Fruit fly (Drosophila melanogaster) whole organism, prepupa: ENCODE measurements around the gene CG14329.

Source experiments
- Blimp-1 ChIP-seq: fragments of 200-800 bp; sonication (Bioruptor generic); optimal IDR thresholded peaks from 3 replicates; lab custom pipeline; 2017; ENCODE audit warnings: missing biosample characterization, missing genetic modification characterization, mild to moderate bottlenecking, moderate library complexity, missing genetic modification reagents
- CG11294 ChIP-seq: fragments of 200-800 bp; sonication (Bioruptor generic); IDR thresholded peaks from 2 replicates; pipeline ENCODE4 v1.3.6; 2022; ENCODE audit warnings: missing biosample characterization, missing genetic modification characterization
- CG11902 ChIP-seq: fragments of 200-800 bp; sonication (Bioruptor generic); optimal IDR thresholded peaks from 3 replicates; lab custom pipeline; 2016; ENCODE audit warnings: missing biosample characterization, missing genetic modification characterization
- CG8319 ChIP-seq: fragments of 200-800 bp; sonication (Bioruptor generic); optimal IDR thresholded peaks from 3 replicates; lab custom pipeline; 2016; ENCODE audit warnings: missing biosample characterization, missing genetic modification characterization
- Eip78C ChIP-seq: fragments of 200-800 bp; sonication (Bioruptor generic); peaks from one replicate; lab custom pipeline; 2016; ENCODE audit warnings: missing biosample characterization, missing genetic modification characterization
- Ets96B ChIP-seq: fragments of 200-800 bp; optimal IDR thresholded peaks from 2 replicates; lab custom pipeline; 2019; ENCODE audit warnings: missing biosample characterization, mild to moderate bottlenecking, missing genetic modification characterization, moderate library complexity
- Sox102F ChIP-seq: fragments of 200-800 bp; sonication (Bioruptor generic); optimal IDR thresholded peaks from 2 replicates; lab custom pipeline; 2016; ENCODE audit warnings: missing biosample characterization, mild to moderate bottlenecking, missing genetic modification characterization
- achi ChIP-seq: fragments of 200-800 bp; sonication (Bioruptor generic); optimal IDR thresholded peaks from 3 replicates; lab custom pipeline; 2016; ENCODE audit warnings: missing biosample characterization, missing genetic modification characterization

DNA sequence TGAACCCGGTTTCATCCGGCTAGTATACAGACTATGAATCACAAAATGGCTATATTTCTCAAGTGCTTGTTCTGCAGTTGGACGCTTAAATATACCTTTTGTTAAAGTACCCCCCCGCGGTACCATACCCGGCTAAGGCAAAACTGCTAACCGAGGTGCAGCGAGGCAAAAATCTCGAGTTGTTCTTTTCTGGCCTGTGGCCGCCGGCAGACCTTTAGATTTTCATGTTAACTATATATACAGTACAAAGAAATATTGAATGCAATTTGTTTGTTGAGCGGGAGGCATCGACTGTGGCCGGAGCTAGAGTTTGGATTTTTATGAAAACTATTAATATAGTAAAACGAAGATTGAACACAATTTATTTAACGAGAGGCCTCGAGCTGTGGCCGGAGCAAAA lies 6.6 kb downstream of the CG14329 start:
- TF ChIP-seq achi (GFP tag; lab: Kevin White, UChicago) (no peak), CG11294 (no peak), Sox102F (no peak), Ets96B (no peak), CG11902 (no peak), CG8319 (no peak), Blimp-1 (no peak), Eip78C (GFP tag; lab: Kevin White, UChicago) (no peak)
